Worm (Caenorhabditis elegans): Measurements from ENCODE around the gene din-1.

din-1 gene

DNA sequence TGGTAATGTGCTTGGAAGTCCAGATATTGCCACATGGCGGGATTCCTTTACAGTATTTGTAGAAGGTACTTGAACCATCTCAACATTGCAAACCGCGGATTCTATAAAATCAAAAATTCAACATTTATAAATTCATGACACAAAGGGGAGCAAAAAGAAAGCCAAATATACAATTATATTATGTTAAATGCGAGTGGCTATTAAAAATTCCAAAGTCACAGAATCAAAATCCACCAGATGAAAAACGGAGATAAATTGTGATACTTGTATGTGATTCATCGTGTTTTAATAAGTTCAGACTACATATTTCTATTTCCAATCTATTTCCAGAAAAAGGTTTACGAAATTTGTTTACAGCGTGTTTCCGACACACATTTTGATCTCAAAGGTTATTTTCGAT is at the start of gene din-1:
Gene din-1 (minus strand): TSS at position 101 of the 400 bp plus-strand sequence.
- TF ChIP-seq tab-1 (GFP tag; IDR thresholded peaks at IDR 0.05) (no peak), flt-1 (GFP tag; IDR thresholded peaks at IDR 0.05) (no peak), klf-2 (GFP tag; conservative IDR thresholded peaks at IDR 0.05) (no peak), cog-1 (tag; optimal IDR thresholded peaks at IDR 0.05) (no peak)

DNA sequence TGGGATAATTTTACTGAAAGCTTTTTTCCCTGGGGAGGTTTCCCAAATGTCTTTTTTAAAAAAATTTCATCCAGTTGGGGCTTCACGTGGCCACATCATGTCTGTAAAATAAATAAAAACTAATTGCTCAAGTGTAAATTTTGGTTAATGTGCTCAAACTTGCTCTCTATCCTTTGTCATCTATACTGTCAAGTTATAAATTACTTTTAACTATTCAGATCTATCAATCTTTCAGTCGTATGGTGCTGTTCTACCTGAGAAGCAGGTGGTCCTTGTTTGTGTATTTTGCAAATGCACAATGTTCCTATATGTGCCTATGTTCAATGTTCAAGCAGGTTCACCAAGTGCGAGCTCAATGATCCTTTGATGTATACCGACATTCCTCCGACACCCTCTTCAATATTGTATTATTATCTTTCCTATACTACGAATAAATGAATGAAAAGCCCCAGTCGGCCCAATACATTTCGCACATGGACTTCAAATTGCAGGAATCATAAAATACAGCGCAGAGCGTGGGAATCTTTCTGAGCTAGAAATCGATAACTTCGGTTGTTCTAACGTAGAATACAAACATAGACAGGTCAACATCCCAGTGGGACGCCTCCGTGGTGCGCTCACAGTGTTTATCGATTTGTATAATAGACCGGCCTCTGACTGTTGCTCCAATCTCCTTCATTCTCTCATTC is 47.9 kb upstream of the din-1 start, which contains the start of the genes sfxn-1.4 and C47D12.4:
Gene sfxn-1.4 (minus strand): TSS at position 101 of the 689 bp plus-strand sequence.
Gene C47D12.4 (plus strand): TSS at position 639 of the 689 bp plus-strand sequence.
- TF ChIP-seq flt-1 (GFP tag; IDR thresholded peaks at IDR 0.05), result no peak
- no peak for TF ChIP-seq klf-2 (GFP tag; conservative IDR thresholded peaks at IDR 0.05)
- TF ChIP-seq ztf-23 (GFP tag; IDR thresholded peaks at IDR 0.05), result no peak
- no peak for TF ChIP-seq ztf-29 (GFP tag; IDR thresholded peaks at IDR 0.05)
- TF ChIP-seq T22C8.4 (GFP tag; IDR thresholded peaks at IDR 0.05), result 0 out of 2 replicates have a peak, but pooled peaks have one; percentile 18
- no peak for TF ChIP-seq tab-1 (GFP tag; IDR thresholded peaks at IDR 0.05)
- TF ChIP-seq cog-1 (tag; optimal IDR thresholded peaks at IDR 0.05), result no peak

DNA sequence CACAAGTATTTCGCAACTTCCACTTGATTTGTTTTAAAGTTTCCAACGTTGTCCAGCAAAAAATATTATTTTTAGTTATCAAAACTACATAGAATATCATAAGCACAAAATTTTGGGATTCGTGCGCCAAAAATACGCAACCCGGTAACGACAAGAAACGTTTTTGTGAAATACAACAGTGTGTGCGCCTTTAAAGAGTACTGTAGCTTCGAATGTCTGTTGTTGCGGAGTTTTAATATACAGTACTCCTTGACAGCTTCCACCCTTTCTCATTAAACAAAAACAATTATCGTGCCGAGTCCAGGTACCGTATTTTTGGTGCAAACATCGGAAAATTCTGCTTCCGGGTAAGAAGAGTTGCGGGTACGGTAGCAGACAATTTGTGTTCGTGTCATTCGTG is 46.8 kb upstream of the din-1 start:
- TF ChIP-seq flt-1 (GFP tag; IDR thresholded peaks at IDR 0.05), result no peak
- TF ChIP-seq T22C8.4 (GFP tag; IDR thresholded peaks at IDR 0.05), result no peak
- no peak for TF ChIP-seq ztf-23 (GFP tag; IDR thresholded peaks at IDR 0.05)
- no peak for TF ChIP-seq ztf-29 (GFP tag; IDR thresholded peaks at IDR 0.05)
- TF ChIP-seq klf-2 (GFP tag; conservative IDR thresholded peaks at IDR 0.05), result no peak
- no peak for TF ChIP-seq tab-1 (GFP tag; IDR thresholded peaks at IDR 0.05)

DNA sequence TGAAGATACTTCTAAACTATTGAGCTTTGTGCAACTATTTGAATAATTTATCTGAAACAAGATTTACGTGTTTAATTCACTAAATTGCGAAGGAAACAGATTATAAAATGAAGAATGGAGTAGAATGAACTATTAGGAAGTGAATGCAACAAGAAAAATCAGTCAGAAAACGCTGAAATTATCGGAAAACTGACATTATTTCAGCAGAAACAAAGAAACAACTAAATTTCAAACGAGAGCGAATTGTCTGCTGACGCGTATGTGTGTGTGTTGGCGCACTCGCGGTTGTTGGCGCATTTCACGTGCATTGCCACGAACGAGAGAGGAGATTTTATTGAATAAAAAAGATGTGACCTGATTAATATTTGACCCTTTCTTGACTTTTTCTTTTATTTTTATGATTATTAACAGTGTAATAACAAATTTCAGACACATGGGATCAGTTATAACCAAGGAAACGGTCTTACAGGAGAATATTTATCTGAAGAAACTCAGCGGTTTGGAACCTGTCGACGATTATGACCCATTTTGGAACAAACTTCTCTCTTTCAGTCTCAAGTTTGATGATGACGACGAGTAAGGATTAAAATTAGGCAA is 42.6 kb upstream of the din-1 start, which contains the start of the genes trr-1 and C47D12.2:
Gene trr-1 (minus strand): TSS at position 51 of the 597 bp plus-strand sequence.
Gene C47D12.2 (plus strand): TSS at position 430 of the 597 bp plus-strand sequence.
- TF ChIP-seq klf-2 (GFP tag; conservative IDR thresholded peaks at IDR 0.05) (no peak), med-1 (GFP tag; optimal IDR thresholded peaks at IDR 0.05; ENCODE audit: insufficient read depth) (peak; percentile 27), ztf-23 (GFP tag; IDR thresholded peaks at IDR 0.05) (no peak)

DNA sequence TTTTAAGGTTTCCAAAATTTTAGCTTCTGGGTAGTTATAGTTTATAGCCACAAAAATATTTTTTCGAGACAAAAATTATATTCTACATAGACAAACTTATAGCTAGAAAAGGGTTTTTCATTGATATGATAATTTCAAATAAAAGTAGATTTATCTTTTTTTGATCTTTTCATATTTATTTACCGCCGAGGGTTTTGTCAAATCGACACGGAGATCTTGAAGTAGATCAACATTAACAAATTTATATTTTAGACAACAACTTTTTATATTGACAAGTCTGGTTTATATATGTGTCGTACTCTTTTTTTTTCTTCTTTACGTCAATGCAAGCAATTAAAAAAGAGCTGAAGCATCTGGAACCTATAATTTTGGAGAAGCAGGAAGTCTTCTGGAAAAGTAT is 25.4 kb upstream of the din-1 start:
- TF ChIP-seq cog-1 (tag; optimal IDR thresholded peaks at IDR 0.05) (no peak), med-1 (GFP tag; optimal IDR thresholded peaks at IDR 0.05; ENCODE audit: insufficient read depth) (no peak), ztf-29 (GFP tag; IDR thresholded peaks at IDR 0.05) (no peak), T22C8.4 (GFP tag; IDR thresholded peaks at IDR 0.05) (no peak), ztf-23 (GFP tag; IDR thresholded peaks at IDR 0.05) (no peak), klf-2 (GFP tag; conservative IDR thresholded peaks at IDR 0.05) (no peak), tab-1 (GFP tag; IDR thresholded peaks at IDR 0.05) (no peak), flt-1 (GFP tag; IDR thresholded peaks at IDR 0.05) (no peak), ref-1 (GFP tag; conservative IDR thresholded peaks at IDR 0.05) (no peak)

DNA sequence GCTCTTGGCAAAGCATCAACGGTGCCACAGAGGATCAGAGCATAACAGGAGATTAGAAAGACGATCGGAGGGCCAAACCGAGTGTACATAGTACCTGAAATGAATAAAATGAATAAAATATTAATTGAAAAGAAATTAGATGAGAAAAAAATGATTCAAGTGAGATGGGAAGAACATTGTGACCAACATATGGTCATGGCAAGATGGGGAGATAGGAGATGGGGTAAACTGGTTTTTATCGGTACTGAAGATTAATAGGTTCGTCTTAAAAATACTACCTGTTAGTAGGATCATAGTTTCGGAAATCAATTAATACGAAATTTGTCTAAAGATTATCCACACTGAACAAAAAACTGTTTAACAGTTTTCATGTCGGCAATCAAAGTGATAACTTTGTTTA is 23.7 kb upstream of the din-1 start, which contains the start of gene nep-1:
Gene nep-1 (minus strand): TSS at position 101 of the 400 bp plus-strand sequence.
- TF ChIP-seq ztf-23 (GFP tag; IDR thresholded peaks at IDR 0.05) (no peak), klf-2 (GFP tag; conservative IDR thresholded peaks at IDR 0.05) (no peak), tab-1 (GFP tag; IDR thresholded peaks at IDR 0.05) (no peak), ztf-29 (GFP tag; IDR thresholded peaks at IDR 0.05) (no peak), med-1 (GFP tag; optimal IDR thresholded peaks at IDR 0.05; ENCODE audit: insufficient read depth) (no peak), cog-1 (tag; optimal IDR thresholded peaks at IDR 0.05) (no peak), ref-1 (GFP tag; conservative IDR thresholded peaks at IDR 0.05) (no peak), flt-1 (GFP tag; IDR thresholded peaks at IDR 0.05) (no peak), T22C8.4 (GFP tag; IDR thresholded peaks at IDR 0.05) (no peak)

DNA sequence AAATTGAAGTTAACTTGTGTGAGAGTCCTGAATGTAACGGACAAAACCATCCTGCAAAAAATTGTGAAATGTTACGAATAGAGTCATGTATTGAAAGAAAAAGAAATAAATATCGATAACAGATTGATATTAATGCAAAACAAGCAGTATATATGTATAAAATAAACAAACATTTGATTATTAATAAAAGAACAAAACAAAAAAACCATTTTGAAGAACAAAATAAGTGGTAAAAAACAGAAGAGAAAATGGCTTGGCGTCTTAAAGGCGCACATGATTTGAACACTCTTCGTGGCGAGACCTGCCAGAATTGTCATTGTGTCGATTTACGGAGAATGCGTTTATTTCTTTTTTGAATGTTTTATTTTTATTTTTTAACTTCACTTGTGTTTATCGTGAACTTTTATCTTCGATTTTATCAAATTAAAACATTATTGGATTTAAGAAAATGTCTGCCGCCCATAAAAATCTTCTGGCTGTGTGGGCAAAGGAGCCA is 19.3 kb upstream of the din-1 start, which contains the start of the genes rad-23 and rpn-12:
Gene rad-23 (minus strand): TSS at position 51 of the 496 bp plus-strand sequence.
Gene rpn-12 (plus strand): TSS at position 446 of the 496 bp plus-strand sequence.
- TF ChIP-seq cog-1 (tag; optimal IDR thresholded peaks at IDR 0.05), result peak; percentile 32
- TF ChIP-seq ref-1 (GFP tag; conservative IDR thresholded peaks at IDR 0.05), result no peak
- no peak for TF ChIP-seq med-1 (GFP tag; optimal IDR thresholded peaks at IDR 0.05; ENCODE audit: insufficient read depth)
- no peak for TF ChIP-seq tab-1 (GFP tag; IDR thresholded peaks at IDR 0.05)

DNA sequence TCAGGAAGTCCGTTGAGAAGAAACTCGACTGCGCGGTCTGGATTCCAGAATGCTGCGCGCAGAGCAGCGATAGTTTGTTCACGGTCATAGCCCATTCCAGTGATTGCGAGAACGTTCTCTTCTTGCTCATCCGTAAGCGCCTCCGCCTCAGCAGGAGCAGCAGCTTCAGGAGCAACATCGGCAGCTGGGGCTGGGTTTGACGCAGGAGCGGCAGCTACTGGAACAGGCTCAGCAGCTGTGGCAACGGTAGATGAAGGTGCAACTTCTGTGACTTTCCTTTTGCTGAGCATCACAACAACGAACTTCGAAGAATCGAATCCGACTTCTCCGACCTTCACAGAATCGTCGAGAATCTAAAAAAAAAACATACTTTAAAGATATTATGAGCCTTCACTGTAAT is 18.7 kb upstream of the din-1 start:
- no peak for TF ChIP-seq klf-2 (GFP tag; conservative IDR thresholded peaks at IDR 0.05)
- no peak for TF ChIP-seq ztf-23 (GFP tag; IDR thresholded peaks at IDR 0.05)
- TF ChIP-seq ztf-29 (GFP tag; IDR thresholded peaks at IDR 0.05), result no peak
- no peak for TF ChIP-seq tab-1 (GFP tag; IDR thresholded peaks at IDR 0.05)
- TF ChIP-seq cog-1 (tag; optimal IDR thresholded peaks at IDR 0.05), result no peak
- TF ChIP-seq med-1 (GFP tag; optimal IDR thresholded peaks at IDR 0.05; ENCODE audit: insufficient read depth), result no peak
- TF ChIP-seq flt-1 (GFP tag; IDR thresholded peaks at IDR 0.05), result no peak
- TF ChIP-seq ref-1 (GFP tag; conservative IDR thresholded peaks at IDR 0.05), result no peak
- TF ChIP-seq T22C8.4 (GFP tag; IDR thresholded peaks at IDR 0.05), result no peak

DNA sequence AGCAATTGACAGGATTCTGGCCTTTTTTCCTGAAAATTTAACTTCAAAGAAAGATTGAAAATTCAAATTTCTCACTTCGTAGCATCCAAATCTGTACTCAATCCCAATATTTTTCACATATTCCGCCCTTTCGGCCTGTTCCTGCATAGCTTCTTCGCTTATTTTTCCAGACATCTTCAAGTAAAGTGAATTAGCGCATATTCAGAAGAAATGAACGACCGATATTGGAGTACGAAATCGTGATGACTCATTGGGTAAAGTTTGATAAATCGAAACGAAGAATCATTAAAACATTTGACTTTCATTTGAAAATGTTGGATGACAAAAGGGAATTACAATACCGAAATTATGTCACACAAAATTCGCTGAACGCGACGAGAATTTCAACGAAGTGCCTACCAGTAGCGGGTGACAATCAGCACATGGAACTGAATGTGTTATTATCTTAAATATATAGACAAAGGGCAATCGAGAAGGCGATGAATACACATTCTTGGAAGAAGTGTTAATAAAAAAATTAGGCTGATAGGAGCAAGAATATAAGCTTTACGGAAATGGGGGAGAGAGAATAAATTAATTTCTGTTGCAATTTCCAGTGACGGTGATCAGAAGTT is 17.7 kb upstream of the din-1 start, which contains the start of gene coa-7:
Gene coa-7 (minus strand): TSS at position 174 of the 614 bp plus-strand sequence.
- no peak for TF ChIP-seq ztf-23 (GFP tag; IDR thresholded peaks at IDR 0.05)
- TF ChIP-seq ztf-29 (GFP tag; IDR thresholded peaks at IDR 0.05), result no peak
- TF ChIP-seq med-1 (GFP tag; optimal IDR thresholded peaks at IDR 0.05; ENCODE audit: insufficient read depth), result no peak
- no peak for TF ChIP-seq klf-2 (GFP tag; conservative IDR thresholded peaks at IDR 0.05)
